Fruit fly (Drosophila melanogaster) whole organism, embryonic: ENCODE data around the gene CG13898.

Experiments used
- CG11085 ChIP-seq: fragments of 200-800 bp; sonication (Bioruptor generic); IDR thresholded peaks from 2 replicates; pipeline ENCODE4 v1.3.6; 2022; ENCODE audit warnings: missing biosample characterization, missing genetic modification characterization
- CG11456 ChIP-seq: fragments of 200-800 bp; sonication (Bioruptor generic); IDR thresholded peaks from 3 replicates; pipeline ENCODE4 v1.3.6; 2022; ENCODE audit warnings: missing biosample characterization, missing genetic modification characterization
- CG11695 ChIP-seq: fragments of 200-800 bp; sonication (Bioruptor generic); IDR thresholded peaks from 3 replicates; pipeline ENCODE4 v1.3.6; 2022; ENCODE audit warnings: missing biosample characterization, missing genetic modification characterization
- CG1233 ChIP-seq: fragments of 200-800 bp; sonication (Bioruptor generic); optimal IDR thresholded peaks from 4 replicates; lab custom pipeline; 2018; ENCODE audit warnings: missing biosample characterization, mild to moderate bottlenecking, missing genetic modification characterization
- CG13296 ChIP-seq: fragments of 200-800 bp; sonication (Bioruptor generic); optimal IDR thresholded peaks from 3 replicates; lab custom pipeline; 2018; ENCODE audit warnings: missing biosample characterization, mild to moderate bottlenecking, missing genetic modification characterization
- CG13894 ChIP-seq: fragments of 200-800 bp; sonication (Bioruptor generic); optimal IDR thresholded peaks from 3 replicates; lab custom pipeline; 2018; ENCODE audit warnings: missing biosample characterization, mild to moderate bottlenecking, missing genetic modification characterization, moderate library complexity
- CG17568 ChIP-seq: fragments of 200-800 bp; sonication (Bioruptor generic); optimal IDR thresholded peaks from 2 replicates; lab custom pipeline; 2018; ENCODE audit warnings: missing biosample characterization, mild to moderate bottlenecking, missing genetic modification characterization, moderate library complexity
- CG17612 ChIP-seq: fragments of 200-800 bp; sonication (Bioruptor generic); IDR thresholded peaks from 2 replicates; pipeline ENCODE4 v1.3.6; 2022; ENCODE audit warnings: missing biosample characterization, missing genetic modification characterization
- CG18011 ChIP-seq: fragments of 200-800 bp; sonication (Bioruptor generic); optimal IDR thresholded peaks from 2 replicates; lab custom pipeline; 2017; ENCODE audit warnings: missing biosample characterization, missing genetic modification characterization, mild to moderate bottlenecking, moderate library complexity, missing genotype
- CG18599 ChIP-seq: fragments of 200-800 bp; sonication (Bioruptor generic); optimal IDR thresholded peaks from 3 replicates; lab custom pipeline; 2017; ENCODE audit warnings: missing biosample characterization, missing genetic modification characterization, mild to moderate bottlenecking, moderate library complexity, missing genetic modification reagents
- CG2889 ChIP-seq: fragments of 200-800 bp; sonication (Bioruptor generic); IDR thresholded peaks from 3 replicates; pipeline ENCODE4 v1.3.6; 2022; ENCODE audit warnings: missing biosample characterization, missing genetic modification characterization
- CG31365 ChIP-seq: fragments of 200-800 bp; sonication (Bioruptor generic); optimal IDR thresholded peaks from 2 replicates; lab custom pipeline; 2018; ENCODE audit warnings: missing biosample characterization, mild to moderate bottlenecking, missing genetic modification characterization
- CG31388 ChIP-seq: fragments of 200-800 bp; sonication (Bioruptor generic); optimal IDR thresholded peaks from 2 replicates; lab custom pipeline; 2016; ENCODE audit warnings: missing biosample characterization, missing genetic modification characterization
- CG32532 ChIP-seq: fragments of 200-800 bp; sonication (Bioruptor generic); IDR thresholded peaks from 2 replicates; pipeline ENCODE4 v1.3.6; 2022; ENCODE audit warnings: missing biosample characterization, missing genetic modification characterization
- CG34376 ChIP-seq: fragments of 200-800 bp; sonication (Bioruptor generic); optimal IDR thresholded peaks from 2 replicates; lab custom pipeline; 2018; ENCODE audit warnings: missing biosample characterization, mild to moderate bottlenecking, missing genetic modification characterization
- CG4820 ChIP-seq: fragments of 200-800 bp; sonication (Bioruptor generic); optimal IDR thresholded peaks from 3 replicates; lab custom pipeline; 2016; ENCODE audit warnings: missing biosample characterization, missing genetic modification characterization
- CG5180 ChIP-seq: fragments of 200-800 bp; sonication (Bioruptor generic); optimal IDR thresholded peaks from 3 replicates; lab custom pipeline; 2017; ENCODE audit warnings: missing biosample characterization, missing genetic modification characterization, mild to moderate bottlenecking, moderate library complexity, missing genetic modification reagents
- CG6854 ChIP-seq: fragments of 200-800 bp; sonication (Bioruptor generic); optimal IDR thresholded peaks from 3 replicates; lab custom pipeline; 2017; ENCODE audit warnings: missing biosample characterization, mild to moderate bottlenecking, missing genetic modification characterization
- CG7556 ChIP-seq: fragments of 200-800 bp; sonication (Bioruptor generic); optimal IDR thresholded peaks from 2 replicates; lab custom pipeline; 2017; ENCODE audit warnings: missing biosample characterization, mild to moderate bottlenecking, missing genetic modification characterization
- CG7928 ChIP-seq: fragments of 200-800 bp; sonication (Bioruptor generic); optimal IDR thresholded peaks from 2 replicates; lab custom pipeline; 2017; ENCODE audit warnings: missing biosample characterization, mild to moderate bottlenecking, missing genetic modification characterization
- CG7963 ChIP-seq: fragments of 200-800 bp; sonication (Bioruptor generic); IDR thresholded peaks from 3 replicates; pipeline ENCODE4 v1.3.6; 2022; ENCODE audit warnings: missing biosample characterization, missing genetic modification characterization; ENCODE audit not compliant: partially characterized antibody
- CG8089 ChIP-seq: fragments of 200-800 bp; sonication (Bioruptor generic); optimal IDR thresholded peaks from 3 replicates; lab custom pipeline; 2016; ENCODE audit warnings: missing biosample characterization, missing genetic modification characterization
- CG8388 ChIP-seq: fragments of 200-800 bp; sonication (Bioruptor generic); optimal IDR thresholded peaks from 2 replicates; lab custom pipeline; 2019; ENCODE audit warnings: missing biosample characterization, mild to moderate bottlenecking, missing genetic modification characterization, moderate library complexity
- D19A ChIP-seq: fragments of 200-800 bp; optimal IDR thresholded peaks from 3 replicates; lab custom pipeline; 2019; ENCODE audit warnings: missing biosample characterization, mild to moderate bottlenecking, missing genetic modification characterization, moderate library complexity
- Dp ChIP-seq: fragments of 200-800 bp; sonication (Bioruptor generic); optimal IDR thresholded peaks from 2 replicates; lab custom pipeline; 2018; ENCODE audit warnings: missing biosample characterization, mild to moderate bottlenecking, missing genetic modification characterization, moderate library complexity
- E2f2 ChIP-seq: fragments of 200-800 bp; sonication (Bioruptor generic); IDR thresholded peaks from 2 replicates; pipeline ENCODE4 v1.3.6; 2022; ENCODE audit warnings: missing biosample characterization, missing genetic modification characterization
- ERR ChIP-seq: fragments of 200-800 bp; sonication (Bioruptor generic); optimal IDR thresholded peaks from 2 replicates; lab custom pipeline; 2016; ENCODE audit warnings: missing biosample characterization, missing genetic modification characterization
- Eip74EF ChIP-seq, 2 experiments: fragments of 200-800 bp in 1 of 2; fragments of >200 bp in 1 of 2; sonication (Bioruptor generic) in 1 of 2; optimal IDR thresholded peaks; 2 replicates each; lab custom pipeline; 2017 to 2019; ENCODE audit warnings: missing biosample characterization in 2 of 2, missing genetic modification characterization in 2 of 2, mild to moderate bottlenecking in 1 of 2, moderate library complexity in 1 of 2
- GATAe ChIP-seq: fragments of 200-800 bp; sonication (Bioruptor generic); conservative IDR thresholded peaks from 2 replicates; pipeline ENCODE4 v1.3.6; 2022; ENCODE audit warnings: missing biosample characterization, missing genetic modification characterization
- Gug ChIP-seq: fragments of 200-800 bp; sonication (Bioruptor generic); IDR thresholded peaks from 4 replicates; pipeline ENCODE4 v1.3.6; 2022; ENCODE audit warnings: missing biosample characterization, missing genetic modification characterization
- HLH3B ChIP-seq: fragments of 200-800 bp; sonication (Bioruptor generic); IDR thresholded peaks from 2 replicates; pipeline ENCODE4 v1.3.6; 2022; ENCODE audit warnings: missing biosample characterization, missing genetic modification characterization
- Med ChIP-seq: fragments of 200-800 bp; sonication (Bioruptor generic); peaks from one replicate; lab custom pipeline; 2016; ENCODE audit warnings: missing biosample characterization, missing genetic modification characterization, mild to moderate bottlenecking, inconsistent platforms, moderate library complexity
- Nf-YC ChIP-seq: fragments of 200-800 bp; optimal IDR thresholded peaks from 3 replicates; lab custom pipeline; 2019; ENCODE audit warnings: missing biosample characterization, mild to moderate bottlenecking, missing genetic modification characterization, moderate library complexity
- Pdp1 ChIP-seq, 2 experiments: fragments of 200-800 bp; sonication (Bioruptor generic); optimal IDR thresholded peaks; 3 replicates each; lab custom pipeline; 2016; ENCODE audit warnings: missing biosample characterization in 2 of 2, missing genetic modification characterization in 2 of 2, mild to moderate bottlenecking in 1 of 2, moderate library complexity in 1 of 2
- Xbp1 ChIP-seq: fragments of 200-800 bp; sonication (Bioruptor generic); optimal IDR thresholded peaks from 3 replicates; lab custom pipeline; 2016; ENCODE audit warnings: missing biosample characterization, mild to moderate bottlenecking, missing genetic modification characterization
- ap ChIP-seq: fragments of 200-800 bp; sonication (Bioruptor generic); IDR thresholded peaks from 2 replicates; pipeline ENCODE4 v1.3.6; 2022; ENCODE audit warnings: missing biosample characterization, missing genetic modification characterization
- chif ChIP-seq, 2 experiments: fragments of 200-800 bp; sonication (Bioruptor generic); optimal IDR thresholded peaks; 3 replicates each; lab custom pipeline; 2016; ENCODE audit warnings: missing biosample characterization in 2 of 2, missing genetic modification characterization in 2 of 2
- fd3F ChIP-seq: fragments of 200-800 bp; sonication (Bioruptor generic); optimal IDR thresholded peaks from 2 replicates; lab custom pipeline; 2018; ENCODE audit warnings: missing biosample characterization, mild to moderate bottlenecking, missing genetic modification characterization, moderate library complexity
- gce ChIP-seq: fragments of 200-800 bp; sonication (Bioruptor generic); IDR thresholded peaks from 3 replicates; pipeline ENCODE4 v1.3.6; 2022; ENCODE audit warnings: missing biosample characterization, missing genetic modification characterization
- gem ChIP-seq: fragments of 200-800 bp; sonication (Bioruptor generic); optimal IDR thresholded peaks from 2 replicates; lab custom pipeline; 2019; ENCODE audit warnings: missing biosample characterization, mild to moderate bottlenecking, missing genetic modification characterization, moderate library complexity
- ham ChIP-seq: fragments of 200-800 bp; sonication (Bioruptor generic); IDR thresholded peaks from 2 replicates; pipeline ENCODE4 v1.3.6; 2022; ENCODE audit warnings: missing biosample characterization, missing genetic modification characterization
- hkb ChIP-seq, 2 experiments: fragments of 200-800 bp in 1 of 2; fragments of >200 bp in 1 of 2; sonication (Bioruptor generic) in 1 of 2; IDR thresholded peaks in 1 of 2; optimal IDR thresholded peaks in 1 of 2; 2 replicates each; pipeline versions ENCODE4 v1.3.6 to Lab custom; 2017 to 2022; ENCODE audit warnings: missing biosample characterization in 1 of 2, missing genetic modification characterization in 1 of 2
- lov ChIP-seq, 2 experiments: fragments of 200-800 bp in 1 of 2; fragments of >200 bp in 1 of 2; sonication (Bioruptor generic) in 1 of 2; IDR thresholded peaks in 1 of 2; optimal IDR thresholded peaks in 1 of 2; 2 replicates in 1 of 2; 3 replicates in 1 of 2; pipeline versions ENCODE4 v1.3.6 to Lab custom; 2017 to 2022; ENCODE audit warnings: missing biosample characterization in 1 of 2, missing genetic modification characterization in 1 of 2
- psq ChIP-seq: fragments of 200-800 bp; sonication (Bioruptor generic); optimal IDR thresholded peaks from 2 replicates; lab custom pipeline; 2017; ENCODE audit warnings: missing biosample characterization, missing genetic modification characterization
- sens ChIP-seq: fragments of 200-800 bp; sonication (Bioruptor generic); peaks from one replicate; lab custom pipeline; 2016; ENCODE audit warnings: missing biosample characterization, missing genetic modification characterization
- shn ChIP-seq: fragments of 200-800 bp; sonication (Bioruptor generic); optimal IDR thresholded peaks from 3 replicates; lab custom pipeline; 2016; ENCODE audit warnings: missing biosample characterization, missing genetic modification characterization
- slou ChIP-seq: fragments of 200-800 bp; sonication (Bioruptor generic); optimal IDR thresholded peaks from 3 replicates; lab custom pipeline; 2016; ENCODE audit warnings: missing biosample characterization, missing genetic modification characterization
- unc-4 ChIP-seq: fragments of 200-800 bp; sonication (Bioruptor generic); IDR thresholded peaks from 2 replicates; pipeline ENCODE4 v1.3.6; 2022; ENCODE audit warnings: missing biosample characterization, missing genetic modification characterization; ENCODE audit not compliant: partially characterized antibody
- wdn ChIP-seq: fragments of 200-800 bp; sonication (Bioruptor generic); IDR thresholded peaks from 2 replicates; pipeline ENCODE4 v1.3.6; 2022; ENCODE audit warnings: missing biosample characterization, missing genetic modification characterization

The CG13898 gene

DNA sequence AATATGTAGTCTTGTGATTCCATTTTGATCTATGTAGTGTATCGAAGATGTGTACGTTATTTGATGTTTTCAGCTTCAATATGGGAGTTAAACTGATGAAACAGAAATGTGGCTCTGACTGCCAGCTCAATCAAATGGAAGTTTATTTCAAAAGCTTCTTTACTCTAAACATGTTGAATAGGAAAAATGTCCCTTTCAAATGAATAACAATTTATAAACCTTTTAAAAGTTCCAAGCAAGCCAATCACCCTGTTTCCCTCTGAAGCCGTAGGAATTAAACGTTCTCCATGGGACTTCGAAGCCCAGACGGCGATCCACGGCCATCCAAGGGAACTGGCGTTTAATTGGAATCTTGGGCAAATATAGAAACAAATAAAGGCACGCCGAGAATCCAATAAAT lies at the start of gene CG13898:
Gene CG13898 (minus strand): TSS at position 101 of the 400 bp plus-strand sequence.
- TF ChIP-seq CG32532 (GFP tag; lab: Robert Waterston, UW), result no peak
- TF ChIP-seq sens (GFP tag; lab: Kevin White, UChicago), result peak; percentile 22
- TF ChIP-seq CG17568, result no peak
- TF ChIP-seq CG8388, result no peak
- TF ChIP-seq Nf-YC, result no peak
- no peak for TF ChIP-seq CG1233 (GFP tag; lab: Kevin White, UChicago)

DNA sequence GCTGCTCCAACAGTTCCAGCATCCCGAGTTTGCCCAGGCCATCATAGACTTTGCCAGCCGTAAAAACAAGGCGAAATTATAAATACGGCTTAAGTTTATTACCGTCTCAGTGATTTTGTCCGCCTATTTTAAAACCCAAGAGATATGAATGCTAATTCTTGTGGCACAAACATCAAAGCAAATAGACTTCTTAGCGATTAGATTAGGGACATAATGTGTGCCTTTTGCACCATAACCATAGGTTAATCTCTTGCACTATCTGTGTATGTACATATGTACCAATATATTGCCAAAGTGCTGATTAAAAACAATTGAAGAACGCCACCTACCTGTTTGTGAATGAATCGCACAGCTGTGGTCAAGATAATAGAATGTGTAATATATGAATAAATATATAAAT lies 48.4 kb upstream of the CG13898 start:
- TF ChIP-seq E2f2 (GFP tag; lab: Robert Waterston, UW), result no peak
- TF ChIP-seq slou (GFP tag; lab: Kevin White, UChicago), result no peak
- peak; percentile 20 for TF ChIP-seq CG34376
- no peak for TF ChIP-seq chif (GFP tag; optimal IDR thresholded peaks at IDR 0.05; lab: Kevin White, UChicago)
- TF ChIP-seq Med, result no peak
- no peak for TF ChIP-seq lov (optimal IDR thresholded peaks at IDR 0.05; lab: Kevin White, UChicago)
- no peak for TF ChIP-seq lov (GFP tag; IDR thresholded peaks at IDR 0.05; lab: Robert Waterston, UW)
- no peak for TF ChIP-seq CG17612
- TF ChIP-seq gce (GFP tag; lab: Robert Waterston, UW), result no peak
- no peak for TF ChIP-seq Nf-YC
- no peak for TF ChIP-seq CG31365 (tag; lab: Kevin White, UChicago)
- TF ChIP-seq gem (tag; lab: Kevin White, UChicago), result no peak
- TF ChIP-seq CG7928, result no peak
- no peak for TF ChIP-seq CG8089 (GFP tag; lab: Kevin White, UChicago)
- no peak for TF ChIP-seq CG2889 (GFP tag; lab: Robert Waterston, UW)
- no peak for TF ChIP-seq CG13894 (tag; lab: Kevin White, UChicago)
- TF ChIP-seq fd3F (GFP tag; lab: Kevin White, UChicago), result no peak
- no peak for TF ChIP-seq CG31388 (GFP tag; lab: Kevin White, UChicago)
- no peak for TF ChIP-seq CG6854
- no peak for TF ChIP-seq Eip74EF (GFP tag; optimal IDR thresholded peaks at IDR 0.05; lab: Kevin White, UChicago)
- no peak for TF ChIP-seq psq
- no peak for TF ChIP-seq Pdp1 (GFP tag; optimal IDR thresholded peaks at IDR 0.05; lab: Kevin White, UChicago)
- no peak for TF ChIP-seq CG5180 (GFP tag; lab: Kevin White, UChicago)
- TF ChIP-seq GATAe (GFP tag; lab: Robert Waterston, UW), result 0 out of 2 replicates have a peak, but pooled peaks have one; percentile 16
- no peak for TF ChIP-seq Gug (GFP tag; lab: Robert Waterston, UW)
- TF ChIP-seq Dp (GFP tag; lab: Kevin White, UChicago), result no peak
- TF ChIP-seq hkb (optimal IDR thresholded peaks at IDR 0.05; lab: Kevin White, UChicago), result no peak
- TF ChIP-seq hkb (GFP tag; IDR thresholded peaks at IDR 0.05; lab: Robert Waterston, UW), result no peak
- no peak for TF ChIP-seq ERR (GFP tag; lab: Kevin White, UChicago)
- no peak for TF ChIP-seq Xbp1 (GFP tag; lab: Kevin White, UChicago)
- no peak for TF ChIP-seq CG11085 (GFP tag; lab: Robert Waterston, UW)
- TF ChIP-seq CG11695 (GFP tag; lab: Robert Waterston, UW), result no peak
- TF ChIP-seq CG4820, result no peak
- TF ChIP-seq unc-4 (GFP tag; lab: Robert Waterston, UW), result no peak
- no peak for TF ChIP-seq wdn
- no peak for TF ChIP-seq ap (GFP tag; lab: Robert Waterston, UW)
- TF ChIP-seq CG7556 (GFP tag; lab: Kevin White, UChicago), result no peak
- TF ChIP-seq HLH3B (GFP tag; lab: Robert Waterston, UW), result no peak
- no peak for TF ChIP-seq CG7963 (GFP tag; lab: Robert Waterston, UW)
- TF ChIP-seq shn (GFP tag; lab: Kevin White, UChicago), result no peak
- TF ChIP-seq CG11456 (GFP tag; lab: Robert Waterston, UW), result no peak
- TF ChIP-seq CG18011 (GFP tag; lab: Kevin White, UChicago), result no peak
- no peak for TF ChIP-seq D19A (tag; lab: Kevin White, UChicago)
- no peak for TF ChIP-seq ham (GFP tag; lab: Robert Waterston, UW)
- TF ChIP-seq CG18599 (GFP tag; lab: Kevin White, UChicago), result peak; percentile 16
- peak; percentile 44 for TF ChIP-seq CG13296 (GFP tag; lab: Kevin White, UChicago)
